Fruit fly (Drosophila melanogaster) S2 (cell line): ENCODE measurements around the gene CG7872.

Experiments
- CG8478 ChIP-seq: fragments of >200 bp; optimal IDR thresholded peaks from 2 replicates; lab custom pipeline; 2018
- CTCF ChIP-seq, 2 experiments: fragments of >200 bp; optimal IDR thresholded peaks; 2 replicates each; lab custom pipeline; 2018

DNA sequence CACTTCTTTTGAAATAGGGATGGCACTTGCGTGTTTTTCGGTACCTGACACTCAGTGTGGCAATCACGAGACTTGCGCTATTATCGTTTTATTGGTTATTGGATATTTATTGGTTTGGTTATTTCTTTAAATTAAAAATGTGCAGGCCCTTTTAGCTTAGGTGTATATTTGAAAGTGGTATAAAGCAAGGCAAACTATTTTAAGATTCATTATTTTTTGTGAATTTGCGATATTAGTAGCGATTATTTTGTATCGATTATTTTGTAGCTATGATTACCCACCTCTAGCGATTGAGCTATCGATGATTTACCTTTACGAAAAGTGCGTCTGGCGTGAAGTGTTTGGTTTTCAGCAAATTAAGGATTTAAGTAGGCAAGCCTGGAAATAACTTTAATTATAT is 4.8 kb downstream of the CG7872 start, which contains the start of the genes CG9215 and CG8097:
- TF ChIP-seq CG8478 (lab: Kevin White, UChicago), result no peak
- TF ChIP-seq CTCF (optimal IDR thresholded peaks at IDR 0.05; lab: Kevin White, UChicago), result no peak
